Fruit fly (Drosophila melanogaster): ENCODE data around the gene CG32037.

The CG32037 gene

DNA sequence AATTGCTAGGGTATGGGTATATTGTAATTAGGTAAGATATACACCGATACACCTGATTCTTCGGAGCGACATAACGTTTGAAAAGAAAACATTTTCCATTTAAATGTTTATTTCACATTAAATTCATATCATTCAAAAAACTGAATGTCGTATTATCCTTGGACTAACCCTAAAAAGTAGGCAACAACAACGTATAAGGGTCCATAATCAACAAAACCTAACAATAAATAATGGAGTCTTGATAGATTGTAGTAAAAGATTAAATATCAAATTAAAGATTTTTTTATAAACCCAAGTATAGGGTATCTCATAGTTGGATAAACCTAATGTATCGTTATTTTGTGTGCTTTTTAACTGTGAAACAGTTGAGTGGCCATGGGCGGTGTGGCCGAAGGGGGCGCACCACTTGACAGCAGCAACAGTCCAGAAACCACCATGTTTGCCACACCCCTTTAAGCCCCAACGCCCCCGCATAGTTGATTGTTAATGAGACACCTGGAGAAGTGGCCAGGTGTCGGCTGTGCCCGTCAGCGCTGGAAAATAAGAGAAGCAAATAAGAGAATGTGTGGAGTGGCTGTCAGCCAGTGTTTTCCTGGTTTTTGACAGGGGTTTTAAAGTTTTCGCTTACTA, 23.6 kb downstream of the CG32037 start (continued):
- TF ChIP-seq CG13894 (tag; optimal IDR thresholded peaks at IDR 0.05) (no peak), abd-A (tag; optimal IDR thresholded peaks at IDR 0.05) (no peak), Hr3 (GFP tag; optimal IDR thresholded peaks at IDR 0.05) (peak; percentile 1), CG8765 (GFP tag; IDR thresholded peaks at IDR 0.05) (no peak), trh (GFP tag; optimal IDR thresholded peaks at IDR 0.05) (no peak), CG18619 (GFP tag; optimal IDR thresholded peaks at IDR 0.05) (peak; percentile 13), YL-1 (GFP tag; optimal IDR thresholded peaks at IDR 0.05) (no peak), fu2 (GFP tag; optimal IDR thresholded peaks at IDR 0.05) (no peak), chm (GFP tag; IDR thresholded peaks at IDR 0.05) (no peak), dm (GFP tag; optimal IDR thresholded peaks at IDR 0.05) (no peak), sima (GFP tag; optimal IDR thresholded peaks at IDR 0.05) (no peak), oc (tag; optimal IDR thresholded peaks at IDR 0.05) (no peak), CG14667 (GFP tag; IDR thresholded peaks at IDR 0.05) (no peak), toy (GFP tag; IDR thresholded peaks at IDR 0.05) (no peak), CG9797 (GFP tag; optimal IDR thresholded peaks at IDR 0.05) (no peak), NFAT (GFP tag; IDR thresholded peaks at IDR 0.05) (no peak), cad (GFP tag; optimal IDR thresholded peaks at IDR 0.05) (no peak), scrt (GFP tag; optimal IDR thresholded peaks at IDR 0.05) (peak; percentile 11), inv (GFP tag; IDR thresholded peaks at IDR 0.05; ENCODE audit: partially characterized antibody) (no peak), CG10321 (GFP tag; IDR thresholded peaks at IDR 0.05) (no peak), slbo (GFP tag; IDR thresholded peaks at IDR 0.05) (peak; percentile 35), CG10462 (GFP tag; optimal IDR thresholded peaks at IDR 0.05) (no peak), croc (GFP tag; conservative IDR thresholded peaks at IDR 0.05) (no peak), seq (GFP tag; IDR thresholded peaks at IDR 0.05) (no peak), Sox100B (GFP tag; optimal IDR thresholded peaks at IDR 0.05) (peak; percentile 64), corto (GFP tag; optimal IDR thresholded peaks at IDR 0.05) (no peak), chif (GFP tag; optimal IDR thresholded peaks at IDR 0.05) (peak in 1 of 2 experiments; percentile 9), jigr1 (GFP tag; IDR thresholded peaks at IDR 0.05) (no peak), Fer2 (tag; optimal IDR thresholded peaks at IDR 0.05) (no peak), schlank (tag; optimal IDR thresholded peaks at IDR 0.05) (no peak), danr (GFP tag; IDR thresholded peaks at IDR 0.05) (no peak), CG15479 (GFP tag; optimal IDR thresholded peaks at IDR 0.05) (no peak), ems (GFP tag; optimal IDR thresholded peaks at IDR 0.05) (no peak), CG18599 (GFP tag; optimal IDR thresholded peaks at IDR 0.05) (peak; percentile 43), al (GFP tag; IDR thresholded peaks at IDR 0.05) (no peak), C15 (GFP tag; IDR thresholded peaks at IDR 0.05) (no peak), CG14441 (GFP tag; IDR thresholded peaks at IDR 0.05) (no peak), CG6254 (GFP tag; optimal IDR thresholded peaks at IDR 0.05) (no peak), Side (GFP tag; optimal IDR thresholded peaks at IDR 0.05) (no peak), CG13424 (tag; optimal IDR thresholded peaks at IDR 0.05) (peak; percentile 4), CG12659 (GFP tag; optimal IDR thresholded peaks at IDR 0.05) (peak; percentile 17), fd3F (GFP tag; optimal IDR thresholded peaks at IDR 0.05) (no peak), CG1233 (GFP tag; optimal IDR thresholded peaks at IDR 0.05) (no peak), CG10654 (GFP tag; optimal IDR thresholded peaks at IDR 0.05) (no peak), chinmo (GFP tag; IDR thresholded peaks at IDR 0.05; ENCODE audit: partially characterized antibody) (no peak), sna (GFP tag; IDR thresholded peaks at IDR 0.05; ENCODE audit: partially characterized antibody) (no peak), sqz (GFP tag; optimal IDR thresholded peaks at IDR 0.05) (no peak), CG8290 (GFP tag; optimal IDR thresholded peaks at IDR 0.05) (no peak), CG8290 (tag; optimal IDR thresholded peaks at IDR 0.05) (peak in 1 of 2 experiments; percentile 1), tna (GFP tag; IDR thresholded peaks at IDR 0.05; ENCODE audit: partially characterized antibody) (no peak), Vsx1 (GFP tag; optimal IDR thresholded peaks at IDR 0.05) (peak; percentile 14)

Data from whole organism, embryonic.